Fruit fly (Drosophila melanogaster): Measurements from ENCODE around the gene Ir94e.

The Ir94e gene

dm6 chr3R:23386907-23387306 lies 18.4 kb upstream of the Ir94e start (continued):
- TF ChIP-seq CG14014 (GFP tag; IDR thresholded peaks at IDR 0.05): no peak
- TF ChIP-seq Fer1 (GFP tag; optimal IDR thresholded peaks at IDR 0.05): no peak
- TF ChIP-seq Sry-δ (GFP tag; optimal IDR thresholded peaks at IDR 0.05): no peak
- TF ChIP-seq nerfin-1 (tag; optimal IDR thresholded peaks at IDR 0.05): peak; percentile 25
- no peak for TF ChIP-seq vnd (GFP tag; IDR thresholded peaks at IDR 0.05; ENCODE audit: partially characterized antibody)
- TF ChIP-seq Side (GFP tag; optimal IDR thresholded peaks at IDR 0.05): no peak
- peak; percentile 3 for TF ChIP-seq CG18599 (GFP tag; optimal IDR thresholded peaks at IDR 0.05)
- no peak for TF ChIP-seq disco-r (GFP tag; optimal IDR thresholded peaks at IDR 0.05)
- TF ChIP-seq tin (GFP tag; optimal IDR thresholded peaks at IDR 0.05): peak; percentile 38
- no peak for TF ChIP-seq psq (GFP tag; optimal IDR thresholded peaks at IDR 0.05)
- TF ChIP-seq lola (GFP tag; optimal IDR thresholded peaks at IDR 0.05): peak in 1 of 3 experiments; percentile 23
- TF ChIP-seq CG6254 (GFP tag; optimal IDR thresholded peaks at IDR 0.05): peak; percentile 28
- no peak for TF ChIP-seq CG11085 (GFP tag; IDR thresholded peaks at IDR 0.05)
- peak; percentile 68 for TF ChIP-seq CTCF (GFP tag; optimal IDR thresholded peaks at IDR 0.05)
- no peak for TF ChIP-seq salm (tag; optimal IDR thresholded peaks at IDR 0.05)
- TF ChIP-seq zen (tag; optimal IDR thresholded peaks at IDR 0.05): peak; percentile 57
- TF ChIP-seq E2f1 (GFP tag; IDR thresholded peaks at IDR 0.05): no peak
- peak; percentile 35; the same call in 1 of the 3 replicates for TF ChIP-seq otp (GFP tag; IDR thresholded peaks at IDR 0.05)
- no peak for TF ChIP-seq Hr39 (optimal IDR thresholded peaks at IDR 0.05)
- TF ChIP-seq CG1832 (GFP tag; optimal IDR thresholded peaks at IDR 0.05): no peak
- TF ChIP-seq Hsf (GFP tag; optimal IDR thresholded peaks at IDR 0.05): peak; percentile 31
- TF ChIP-seq CG4707 (GFP tag; optimal IDR thresholded peaks at IDR 0.05): no peak
- peak; percentile 38 for TF ChIP-seq CG9727 (GFP tag; optimal IDR thresholded peaks at IDR 0.05)
- no peak for TF ChIP-seq CG10321 (GFP tag; IDR thresholded peaks at IDR 0.05)
- no peak for TF ChIP-seq CG30020 (tag; optimal IDR thresholded peaks at IDR 0.05)
- TF ChIP-seq crc (GFP tag; optimal IDR thresholded peaks at IDR 0.05): no peak
- TF ChIP-seq Hey (tag; optimal IDR thresholded peaks at IDR 0.05): no peak
- TF ChIP-seq NC2α (GFP tag; optimal IDR thresholded peaks at IDR 0.05): no peak
- peak; percentile 9 for TF ChIP-seq Dek (tag; optimal IDR thresholded peaks at IDR 0.05)
- TF ChIP-seq D19B (GFP tag; optimal IDR thresholded peaks at IDR 0.05): no peak
- no peak for TF ChIP-seq Fer3 (tag; optimal IDR thresholded peaks at IDR 0.05)
- no peak for TF ChIP-seq nerfin-2 (GFP tag; IDR thresholded peaks at IDR 0.05; ENCODE audit: partially characterized antibody)
- TF ChIP-seq CHES-1-like (GFP tag; optimal IDR thresholded peaks at IDR 0.05): no peak
- peak; percentile 43 for TF ChIP-seq org-1 (GFP tag; optimal IDR thresholded peaks at IDR 0.05)
- TF ChIP-seq insv (GFP tag; optimal IDR thresholded peaks at IDR 0.05): no peak
- no peak for TF ChIP-seq wdn (GFP tag; IDR thresholded peaks at IDR 0.05)
- TF ChIP-seq Nf-YA (GFP tag; IDR thresholded peaks at IDR 0.05): no peak
- TF ChIP-seq pum (GFP tag; optimal IDR thresholded peaks at IDR 0.05): peak; percentile 46
- TF ChIP-seq CG3726 (GFP tag; IDR thresholded peaks at IDR 0.05): no peak
- no peak for TF ChIP-seq grn (GFP tag; optimal IDR thresholded peaks at IDR 0.05)
- no peak for TF ChIP-seq croc (GFP tag; conservative IDR thresholded peaks at IDR 0.05)
- TF ChIP-seq sisA (GFP tag; IDR thresholded peaks at IDR 0.05): peak; percentile 42; the same call in 1 of the 2 replicates
- peak; percentile 16 for TF ChIP-seq tio (GFP tag; optimal IDR thresholded peaks at IDR 0.05)
- TF ChIP-seq Dp (GFP tag; optimal IDR thresholded peaks at IDR 0.05): no peak
- no peak for TF ChIP-seq Max (GFP tag; optimal IDR thresholded peaks at IDR 0.05)
- no peak for TF ChIP-seq en (GFP tag; optimal IDR thresholded peaks at IDR 0.05)
- TF ChIP-seq Chrac-16 (GFP tag; optimal IDR thresholded peaks at IDR 0.05): peak; percentile 41
- TF ChIP-seq fd64A (GFP tag; optimal IDR thresholded peaks at IDR 0.05): no peak
- no peak for TF ChIP-seq wek (GFP tag; optimal IDR thresholded peaks at IDR 0.05)
- no peak for TF ChIP-seq Poxn (GFP tag; IDR thresholded peaks at IDR 0.05)
- 0 out of 3 replicates have a peak, but pooled peaks have one; percentile 37 for TF ChIP-seq H15 (GFP tag; IDR thresholded peaks at IDR 0.05)
- no peak for TF ChIP-seq Pdp1 (GFP tag; optimal IDR thresholded peaks at IDR 0.05)

Measured in whole organism, embryonic.